Worm (Caenorhabditis elegans) whole organism, young adult: ENCODE results near the gene rml-4.
A peak's percentile ranks its signal among the peaks of the same experiment; 100 is the strongest.

Experiments used
- B0019.2 ChIP-seq: fragments of 200-800 bp; sonication (Bioruptor generic); conservative IDR thresholded peaks from 2 replicates; pipeline ENCODE4 v1.3.6; 2022; ENCODE audit warnings: missing genetic modification reagents, missing genetic modification characterization, missing compliant biosample characterization
- B0336.3 ChIP-seq: fragments of 200-800 bp; sonication (Bioruptor generic); IDR thresholded peaks from 2 replicates; pipeline ENCODE4 v1.3.6; 2022; ENCODE audit warnings: missing genetic modification characterization, missing compliant biosample characterization
- D2030.7 ChIP-seq: fragments of 200-800 bp; sonication (Bioruptor generic); IDR thresholded peaks from 2 replicates; pipeline ENCODE4 v1.3.6; 2022; ENCODE audit warnings: missing genetic modification reagents, missing genetic modification characterization, missing compliant biosample characterization
- F33H1.4 ChIP-seq: fragments of 200-800 bp; sonication (Bioruptor generic); IDR thresholded peaks from 2 replicates; pipeline ENCODE4 v1.3.6; 2022; ENCODE audit warnings: missing genetic modification reagents, missing genetic modification characterization, missing compliant biosample characterization
- F52B5.7 ChIP-seq: sonication (generic microtip); optimal IDR thresholded peaks from 2 replicates; lab custom pipeline; 2016; ENCODE audit warnings: mild to moderate bottlenecking, missing genetic modification characterization, missing compliant biosample characterization
- K11D2.4 ChIP-seq: fragments of 200-800 bp; sonication (Bioruptor generic); IDR thresholded peaks from 2 replicates; pipeline ENCODE4 v1.3.6; 2022; ENCODE audit warnings: missing genetic modification reagents, missing genetic modification characterization, missing compliant biosample characterization
- K12H6.12 ChIP-seq: fragments of 200-800 bp; sonication (Bioruptor generic); optimal IDR thresholded peaks from 2 replicates; lab custom pipeline; 2018; ENCODE audit warnings: mild to moderate bottlenecking, missing genetic modification characterization, missing compliant biosample characterization
- T26A5.8 ChIP-seq: sonication (generic microtip); optimal IDR thresholded peaks from 2 replicates; lab custom pipeline; 2016; ENCODE audit warnings: missing genetic modification characterization, missing compliant biosample characterization
- Y95B8A.8 ChIP-seq: fragments of 200-800 bp; sonication (Bioruptor generic); IDR thresholded peaks from 2 replicates; pipeline ENCODE4 v1.3.6; 2022; ENCODE audit warnings: missing genetic modification reagents, missing genetic modification characterization, missing compliant biosample characterization
- akir-1 ChIP-seq: fragments of 200-800 bp; sonication (Bioruptor generic); optimal IDR thresholded peaks from 2 replicates; lab custom pipeline; 2018; ENCODE audit warnings: mild to moderate bottlenecking, missing genetic modification characterization, moderate library complexity, missing compliant biosample characterization
- aptf-3 ChIP-seq: fragments of 200-800 bp; sonication (Bioruptor generic); IDR thresholded peaks from 2 replicates; pipeline ENCODE4 v1.3.6; 2022; ENCODE audit warnings: missing genetic modification characterization, missing compliant biosample characterization
- bed-2 ChIP-seq: fragments of 200-800 bp; sonication (Bioruptor generic); IDR thresholded peaks from 2 replicates; pipeline ENCODE4 v1.3.6; 2022; ENCODE audit warnings: missing genetic modification reagents, missing genetic modification characterization, missing compliant biosample characterization
- ccch-3 ChIP-seq: fragments of 200-800 bp; sonication (Bioruptor generic); optimal IDR thresholded peaks from 2 replicates; lab custom pipeline; 2018; ENCODE audit warnings: mild to moderate bottlenecking, missing genetic modification characterization, missing compliant biosample characterization
- cebp-2 ChIP-seq: fragments of 200-800 bp; sonication (Bioruptor generic); IDR thresholded peaks from 2 replicates; pipeline ENCODE4 v1.3.6; 2022; ENCODE audit warnings: missing genetic modification characterization, missing compliant biosample characterization
- ceh-58 ChIP-seq: fragments of 200-800 bp; sonication (Bioruptor generic); IDR thresholded peaks from 2 replicates; pipeline ENCODE4 v1.3.6; 2022; ENCODE audit warnings: missing genetic modification characterization, missing compliant biosample characterization
- ceh-91 ChIP-seq: fragments of 200-800 bp; sonication (Bioruptor generic); IDR thresholded peaks from 2 replicates; pipeline ENCODE4 v1.3.6; 2022; ENCODE audit warnings: missing genetic modification reagents, missing genetic modification characterization, missing compliant biosample characterization
- ekl-4 ChIP-seq: fragments of 200-800 bp; sonication (Bioruptor generic); IDR thresholded peaks from 2 replicates; pipeline ENCODE4 v1.3.6; 2022; ENCODE audit warnings: missing genetic modification reagents, missing genetic modification characterization, missing compliant biosample characterization
- hmg-20 ChIP-seq: fragments of 200-800 bp; sonication (Bioruptor generic); IDR thresholded peaks from 2 replicates; pipeline ENCODE4 v1.3.6; 2022; ENCODE audit warnings: missing genetic modification reagents, missing genetic modification characterization, missing compliant biosample characterization
- let-526 ChIP-seq: fragments of 200-800 bp; sonication (Bioruptor generic); IDR thresholded peaks from 2 replicates; pipeline ENCODE4 v1.3.6; 2022; ENCODE audit warnings: missing genetic modification reagents, missing genetic modification characterization, missing compliant biosample characterization
- lin-26 ChIP-seq: fragments of 200-800 bp; sonication (Bioruptor generic); IDR thresholded peaks from 2 replicates; pipeline ENCODE4 v1.3.6; 2022; ENCODE audit warnings: missing genetic modification reagents, missing genetic modification characterization, missing compliant biosample characterization
- lin-54 ChIP-seq: fragments of 200-800 bp; sonication (Bioruptor generic); optimal IDR thresholded peaks from 2 replicates; lab custom pipeline; 2018; ENCODE audit warnings: mild to moderate bottlenecking, missing genetic modification characterization, missing compliant biosample characterization
- lsl-1 ChIP-seq: fragments of 200-800 bp; sonication (Bioruptor generic); optimal IDR thresholded peaks from 2 replicates; lab custom pipeline; 2018; ENCODE audit warnings: mild to moderate bottlenecking, missing genetic modification characterization, moderate library complexity, missing compliant biosample characterization
- madf-10 ChIP-seq: sonication (generic microtip); optimal IDR thresholded peaks from 2 replicates; lab custom pipeline; 2016; ENCODE audit warnings: mild to moderate bottlenecking, missing genetic modification characterization, missing compliant biosample characterization
- madf-6 ChIP-seq: fragments of 200-800 bp; sonication (Bioruptor generic); IDR thresholded peaks from 2 replicates; pipeline ENCODE4 v1.3.6; 2022; ENCODE audit warnings: missing genetic modification reagents, missing genetic modification characterization, missing compliant biosample characterization
- madf-8 ChIP-seq: fragments of 200-800 bp; sonication (Bioruptor generic); conservative IDR thresholded peaks from 2 replicates; pipeline ENCODE4 v1.3.6; 2022; ENCODE audit warnings: missing genetic modification reagents, missing genetic modification characterization, missing compliant biosample characterization
- nfya-2 ChIP-seq: fragments of 200-800 bp; sonication (Bioruptor generic); IDR thresholded peaks from 2 replicates; pipeline ENCODE4 v1.3.6; 2022; ENCODE audit warnings: missing genetic modification reagents, missing genetic modification characterization, missing compliant biosample characterization
- rec-8 ChIP-seq, 2 experiments: sonication (generic microtip); optimal IDR thresholded peaks; 2 replicates each; lab custom pipeline; 2016; ENCODE audit warnings: mild to moderate bottlenecking in 2 of 2, missing genetic modification characterization in 2 of 2, missing genetic modification reagents in 2 of 2, missing genotype in 2 of 2, missing biosample characterization in 1 of 2, missing compliant biosample characterization in 1 of 2, moderate library complexity in 1 of 2
- rpc-1 ChIP-seq, 2 experiments: fragments of 150-350 bp in 1 of 2; sonication (generic microtip) in 1 of 2; optimal IDR thresholded peaks; 2 replicates each; lab custom pipeline; 2014 to 2018; ENCODE audit warnings: missing biosample characterization in 1 of 2, missing genetic modification characterization in 1 of 2, missing genetic modification reagents in 1 of 2, missing genotype in 1 of 2
- sea-2 ChIP-seq: fragments of 200-800 bp; sonication (Bioruptor generic); IDR thresholded peaks from 2 replicates; pipeline ENCODE4 v1.3.6; 2022; ENCODE audit warnings: missing genetic modification characterization, missing compliant biosample characterization
- snpc-1.1 ChIP-seq: sonication (generic microtip); optimal IDR thresholded peaks from 2 replicates; lab custom pipeline; 2017; ENCODE audit warnings: missing genetic modification characterization, mild to moderate bottlenecking, missing compliant biosample characterization, antibody characterized with exemption, moderate library complexity, missing genotype, missing genetic modification reagents; ENCODE audit not compliant: insufficient read depth
- snpc-1.3 ChIP-seq: sonication (generic microtip); optimal IDR thresholded peaks from 2 replicates; lab custom pipeline; 2017; ENCODE audit warnings: missing genetic modification characterization, mild to moderate bottlenecking, missing compliant biosample characterization, antibody characterized with exemption, moderate library complexity, missing genotype, missing genetic modification reagents; ENCODE audit not compliant: insufficient read depth
- snpc-3.4 ChIP-seq: sonication (generic microtip); optimal IDR thresholded peaks from 2 replicates; lab custom pipeline; 2017; ENCODE audit warnings: missing genetic modification characterization, mild to moderate bottlenecking, missing compliant biosample characterization, antibody characterized with exemption, moderate library complexity, missing genotype, missing genetic modification reagents
- tbx-9 ChIP-seq: sonication (generic microtip); optimal IDR thresholded peaks from 2 replicates; lab custom pipeline; 2016; ENCODE audit warnings: borderline replicate concordance, missing genetic modification characterization, inconsistent platforms, missing compliant biosample characterization
- unc-130 ChIP-seq: sonication (generic microtip); optimal IDR thresholded peaks from 2 replicates; lab custom pipeline; 2016; ENCODE audit warnings: missing genetic modification reagents, missing genetic modification characterization, missing compliant biosample characterization
- xnd-1 ChIP-seq: sonication (generic microtip); optimal IDR thresholded peaks from 2 replicates; lab custom pipeline; 2016; ENCODE audit warnings: missing genotype, missing genetic modification reagents, missing genetic modification characterization, missing compliant biosample characterization
- ztf-6 ChIP-seq: fragments of 200-800 bp; sonication (Bioruptor generic); IDR thresholded peaks from 2 replicates; pipeline ENCODE4 v1.3.6; 2022; ENCODE audit warnings: missing genetic modification reagents, missing genetic modification characterization, missing compliant biosample characterization

rml-4 gene

ce11 chrII:4319537-4320019 lies 24.7 kb downstream of the rml-4 start, which contains the start of gene Y52E8A.6:
Gene Y52E8A.6 (minus strand): TSS chrII:4319969.
- TF ChIP-seq hmg-20 (GFP tag; lab: Robert Waterston, UW) = no peak
- TF ChIP-seq F33H1.4 (GFP tag; lab: Robert Waterston, UW) = no peak
- no peak for TF ChIP-seq ccch-3 (GFP tag; lab: Kevin White, UChicago)
- no peak for TF ChIP-seq T26A5.8 (tag; lab: Kevin White, UChicago)
- TF ChIP-seq snpc-1.1 (tag; lab: Kevin White, UChicago) = no peak
- TF ChIP-seq unc-130 (GFP tag; lab: Kevin White, UChicago) = no peak
- TF ChIP-seq K11D2.4 (GFP tag; lab: Robert Waterston, UW) = no peak
- TF ChIP-seq K12H6.12 (tag; lab: Kevin White, UChicago) = no peak
- TF ChIP-seq snpc-3.4 (tag; lab: Kevin White, UChicago) = no peak
- no peak for TF ChIP-seq snpc-1.3 (tag; lab: Kevin White, UChicago)
- TF ChIP-seq rpc-1 (optimal IDR thresholded peaks at IDR 0.05; lab: Kevin White, UChicago) = no peak
- TF ChIP-seq rpc-1 (tag; optimal IDR thresholded peaks at IDR 0.05; lab: Kevin White, UChicago) = no peak
- no peak for TF ChIP-seq bed-2
- TF ChIP-seq sea-2 (GFP tag; lab: Robert Waterston, UW) = no peak
- TF ChIP-seq akir-1 (GFP tag; lab: Kevin White, UChicago) = no peak
- no peak for TF ChIP-seq B0019.2 (GFP tag; lab: Robert Waterston, UW)

ce11 chrII:4320455-4320854 lies 25.6 kb downstream of the rml-4 start, which contains the start of gene Y52E8A.2:
Gene Y52E8A.2 (plus strand): TSS chrII:4320836.
- TF ChIP-seq xnd-1 (peak; percentile 66), lin-54 (GFP tag; lab: Kevin White, UChicago) (no peak), snpc-1.3 (tag; lab: Kevin White, UChicago) (no peak), D2030.7 (GFP tag; lab: Robert Waterston, UW) (peak; percentile 37; the same call in 1 of the 2 replicates), ceh-91 (peak; percentile 47), F33H1.4 (GFP tag; lab: Robert Waterston, UW) (peak; percentile 82), madf-10 (no peak), nfya-2 (GFP tag; lab: Robert Waterston, UW) (no peak), ztf-6 (GFP tag; lab: Robert Waterston, UW) (no peak), cebp-2 (GFP tag; lab: Robert Waterston, UW) (no peak), lsl-1 (GFP tag; lab: Kevin White, UChicago) (peak; percentile 95), madf-8 (GFP tag; lab: Robert Waterston, UW) (peak; percentile 73), tbx-9 (no peak), let-526 (no peak), rec-8 (tag; optimal IDR thresholded peaks at IDR 0.05; lab: Kevin White, UChicago) (no peak), Y95B8A.8 (GFP tag; lab: Robert Waterston, UW) (no peak), aptf-3 (no peak), B0336.3 (GFP tag; lab: Robert Waterston, UW) (no peak), F52B5.7 (tag; lab: Kevin White, UChicago) (no peak), lin-26 (GFP tag; lab: Robert Waterston, UW) (no peak), snpc-3.4 (tag; lab: Kevin White, UChicago) (no peak), ekl-4 (GFP tag; lab: Robert Waterston, UW) (no peak), ceh-58 (GFP tag; lab: Robert Waterston, UW) (no peak), bed-2 (no peak), madf-6 (GFP tag; lab: Robert Waterston, UW) (peak; percentile 73; the same call in 1 of the 2 replicates)
- TF ChIP-seq, all 124 proteins: peak for 7
